Fruit fly (Drosophila melanogaster) whole organism, embryonic: ENCODE data around the gene Bub1.
A peak's percentile ranks its signal among the peaks of the same experiment; 100 is the strongest.

ENCODE experiments used
- Atf6 ChIP-seq: fragments of 200-800 bp; sonication (Bioruptor generic); IDR thresholded peaks from 2 replicates; pipeline ENCODE4 v1.3.6; 2022; ENCODE audit warnings: missing biosample characterization, missing genetic modification characterization
- CG10209 ChIP-seq: fragments of 200-800 bp; sonication (Bioruptor generic); optimal IDR thresholded peaks from 3 replicates; lab custom pipeline; 2017; ENCODE audit warnings: missing biosample characterization, mild to moderate bottlenecking, missing genetic modification characterization, missing genetic modification reagents
- CG11695 ChIP-seq: fragments of 200-800 bp; sonication (Bioruptor generic); IDR thresholded peaks from 3 replicates; pipeline ENCODE4 v1.3.6; 2022; ENCODE audit warnings: missing biosample characterization, missing genetic modification characterization
- CG1233 ChIP-seq: fragments of 200-800 bp; sonication (Bioruptor generic); optimal IDR thresholded peaks from 4 replicates; lab custom pipeline; 2018; ENCODE audit warnings: missing biosample characterization, mild to moderate bottlenecking, missing genetic modification characterization
- CG13287 ChIP-seq: fragments of 200-800 bp; sonication (Bioruptor generic); IDR thresholded peaks from 2 replicates; pipeline ENCODE4 v1.3.6; 2022; ENCODE audit warnings: missing biosample characterization, missing genetic modification characterization; ENCODE audit not compliant: partially characterized antibody
- CG13424 ChIP-seq: fragments of 200-800 bp; sonication (Bioruptor generic); optimal IDR thresholded peaks from 2 replicates; lab custom pipeline; 2019; ENCODE audit warnings: missing biosample characterization, mild to moderate bottlenecking, missing genetic modification characterization, moderate library complexity
- CG14014 ChIP-seq: fragments of 200-800 bp; sonication (Bioruptor generic); IDR thresholded peaks from 2 replicates; pipeline ENCODE4 v1.3.6; 2022; ENCODE audit warnings: missing biosample characterization, missing genetic modification characterization
- CG1529 ChIP-seq: fragments of 200-800 bp; sonication (Bioruptor generic); optimal IDR thresholded peaks from 3 replicates; lab custom pipeline; 2018; ENCODE audit warnings: missing biosample characterization, missing genetic modification characterization
- CG17359 ChIP-seq: fragments of 200-800 bp; sonication (Bioruptor generic); optimal IDR thresholded peaks from 3 replicates; lab custom pipeline; 2018; ENCODE audit warnings: missing biosample characterization, mild to moderate bottlenecking, missing genetic modification characterization, moderate library complexity
- CG17385 ChIP-seq: fragments of 200-800 bp; sonication (Bioruptor generic); optimal IDR thresholded peaks from 3 replicates; lab custom pipeline; 2018; ENCODE audit warnings: missing biosample characterization, mild to moderate bottlenecking, missing genetic modification characterization
- CG32532 ChIP-seq: fragments of 200-800 bp; sonication (Bioruptor generic); IDR thresholded peaks from 2 replicates; pipeline ENCODE4 v1.3.6; 2022; ENCODE audit warnings: missing biosample characterization, missing genetic modification characterization
- CG3838 ChIP-seq: fragments of 200-800 bp; sonication (Bioruptor generic); optimal IDR thresholded peaks from 3 replicates; lab custom pipeline; 2016; ENCODE audit warnings: missing biosample characterization, missing genetic modification characterization
- CG3847 ChIP-seq: fragments of 200-800 bp; sonication (Bioruptor generic); IDR thresholded peaks from 2 replicates; pipeline ENCODE4 v1.3.6; 2022; ENCODE audit warnings: missing biosample characterization, missing genetic modification characterization
- CG43689 ChIP-seq: fragments of 200-800 bp; sonication (Bioruptor generic); IDR thresholded peaks from 2 replicates; pipeline ENCODE4 v1.3.6; 2022; ENCODE audit warnings: missing biosample characterization, missing genetic modification characterization
- CG4820 ChIP-seq: fragments of 200-800 bp; sonication (Bioruptor generic); optimal IDR thresholded peaks from 3 replicates; lab custom pipeline; 2016; ENCODE audit warnings: missing biosample characterization, missing genetic modification characterization
- CG6765 ChIP-seq: fragments of 200-800 bp; sonication (Bioruptor generic); optimal IDR thresholded peaks from 3 replicates; lab custom pipeline; 2017; ENCODE audit warnings: missing biosample characterization, mild to moderate bottlenecking, missing genetic modification characterization
- CG8944 ChIP-seq: fragments of 200-800 bp; sonication (Bioruptor generic); optimal IDR thresholded peaks from 3 replicates; lab custom pipeline; 2016; ENCODE audit warnings: missing biosample characterization, missing genetic modification characterization
- CG9437 ChIP-seq: fragments of 200-800 bp; sonication (Bioruptor generic); optimal IDR thresholded peaks from 2 replicates; lab custom pipeline; 2018; ENCODE audit warnings: missing biosample characterization, mild to moderate bottlenecking, missing genetic modification characterization
- CG9932 ChIP-seq: fragments of 200-800 bp; sonication (Bioruptor generic); IDR thresholded peaks from 2 replicates; pipeline ENCODE4 v1.3.6; 2022; ENCODE audit warnings: missing biosample characterization, missing genetic modification characterization
- D ChIP-seq, 2 experiments: fragments of 200-800 bp in 1 of 2; fragments of >200 bp in 1 of 2; sonication (Bioruptor generic) in 1 of 2; optimal IDR thresholded peaks; 2 replicates in 1 of 2; 3 replicates in 1 of 2; lab custom pipeline; 2017; ENCODE audit warnings: mild to moderate bottlenecking in 1 of 2, missing biosample characterization in 1 of 2, missing genetic modification characterization in 1 of 2, missing genetic modification reagents in 1 of 2
- D19A ChIP-seq: fragments of 200-800 bp; optimal IDR thresholded peaks from 3 replicates; lab custom pipeline; 2019; ENCODE audit warnings: missing biosample characterization, mild to moderate bottlenecking, missing genetic modification characterization, moderate library complexity
- E2f2 ChIP-seq: fragments of 200-800 bp; sonication (Bioruptor generic); IDR thresholded peaks from 2 replicates; pipeline ENCODE4 v1.3.6; 2022; ENCODE audit warnings: missing biosample characterization, missing genetic modification characterization
- ERR ChIP-seq: fragments of 200-800 bp; sonication (Bioruptor generic); optimal IDR thresholded peaks from 2 replicates; lab custom pipeline; 2016; ENCODE audit warnings: missing biosample characterization, missing genetic modification characterization
- HLH3B ChIP-seq: fragments of 200-800 bp; sonication (Bioruptor generic); IDR thresholded peaks from 2 replicates; pipeline ENCODE4 v1.3.6; 2022; ENCODE audit warnings: missing biosample characterization, missing genetic modification characterization
- Jarid2 ChIP-seq: fragments of 200-800 bp; sonication (Bioruptor generic); optimal IDR thresholded peaks from 3 replicates; lab custom pipeline; 2017; ENCODE audit warnings: mild to moderate bottlenecking, missing biosample characterization, missing genetic modification reagents, missing genetic modification characterization
- Nf-YC ChIP-seq: fragments of 200-800 bp; optimal IDR thresholded peaks from 3 replicates; lab custom pipeline; 2019; ENCODE audit warnings: missing biosample characterization, mild to moderate bottlenecking, missing genetic modification characterization, moderate library complexity
- Sry-β ChIP-seq: fragments of 200-800 bp; sonication (Bioruptor generic); optimal IDR thresholded peaks from 2 replicates; lab custom pipeline; 2018; ENCODE audit warnings: missing biosample characterization, mild to moderate bottlenecking, missing genetic modification characterization, moderate library complexity
- ac ChIP-seq: fragments of 200-800 bp; sonication (Bioruptor generic); optimal IDR thresholded peaks from 3 replicates; lab custom pipeline; 2017; ENCODE audit warnings: missing biosample characterization, mild to moderate bottlenecking, missing genetic modification characterization
- ap ChIP-seq: fragments of 200-800 bp; sonication (Bioruptor generic); IDR thresholded peaks from 2 replicates; pipeline ENCODE4 v1.3.6; 2022; ENCODE audit warnings: missing biosample characterization, missing genetic modification characterization
- bab2 ChIP-seq: fragments of 200-800 bp; sonication (Bioruptor generic); optimal IDR thresholded peaks from 2 replicates; lab custom pipeline; 2016; ENCODE audit warnings: missing biosample characterization, missing genetic modification characterization
- corto ChIP-seq: fragments of 200-800 bp; sonication (Bioruptor generic); optimal IDR thresholded peaks from 2 replicates; lab custom pipeline; 2016; ENCODE audit warnings: missing biosample characterization, mild to moderate bottlenecking, missing genetic modification characterization, moderate library complexity
- croc ChIP-seq: fragments of 200-800 bp; sonication (Bioruptor generic); conservative IDR thresholded peaks from 3 replicates; pipeline ENCODE4 v1.3.6; 2022; ENCODE audit warnings: missing biosample characterization, missing genetic modification characterization
- fd3F ChIP-seq: fragments of 200-800 bp; sonication (Bioruptor generic); optimal IDR thresholded peaks from 2 replicates; lab custom pipeline; 2018; ENCODE audit warnings: missing biosample characterization, mild to moderate bottlenecking, missing genetic modification characterization, moderate library complexity
- fd96Cb ChIP-seq: fragments of 200-800 bp; sonication (Bioruptor generic); optimal IDR thresholded peaks from 2 replicates; lab custom pipeline; 2018; ENCODE audit warnings: missing biosample characterization, mild to moderate bottlenecking, missing genetic modification characterization, moderate library complexity
- gcm2 ChIP-seq: fragments of 200-800 bp; sonication (Bioruptor generic); optimal IDR thresholded peaks from 2 replicates; lab custom pipeline; 2016; ENCODE audit warnings: missing biosample characterization, missing genetic modification characterization
- gem ChIP-seq: fragments of 200-800 bp; sonication (Bioruptor generic); optimal IDR thresholded peaks from 2 replicates; lab custom pipeline; 2019; ENCODE audit warnings: missing biosample characterization, mild to moderate bottlenecking, missing genetic modification characterization, moderate library complexity
- gsb ChIP-seq: fragments of 200-800 bp; sonication (Bioruptor generic); IDR thresholded peaks from 2 replicates; pipeline ENCODE4 v1.3.6; 2022; ENCODE audit warnings: missing biosample characterization, missing genetic modification characterization
- gt ChIP-seq: fragments of 200-800 bp; sonication (Bioruptor generic); IDR thresholded peaks from 2 replicates; pipeline ENCODE4 v1.3.6; 2022; ENCODE audit warnings: missing biosample characterization, missing genetic modification characterization
- hbn ChIP-seq: fragments of 200-800 bp; sonication (Bioruptor generic); IDR thresholded peaks from 2 replicates; pipeline ENCODE4 v1.3.6; 2022; ENCODE audit warnings: missing biosample characterization, missing genetic modification characterization; ENCODE audit not compliant: partially characterized antibody
- hth ChIP-seq: fragments of >200 bp; optimal IDR thresholded peaks from 2 replicates; lab custom pipeline; 2017; ENCODE audit warnings: inconsistent platforms
- insv ChIP-seq, 2 experiments: fragments of 200-800 bp; sonication (Bioruptor generic); optimal IDR thresholded peaks; 3 replicates each; lab custom pipeline; 2016 to 2018; ENCODE audit warnings: missing biosample characterization in 2 of 2, missing genetic modification characterization in 2 of 2
- klu ChIP-seq: fragments of 200-800 bp; sonication (Bioruptor generic); IDR thresholded peaks from 2 replicates; pipeline ENCODE4 v1.3.6; 2022; ENCODE audit warnings: missing biosample characterization, missing genetic modification characterization
- knrl ChIP-seq: fragments of 200-800 bp; sonication (Bioruptor generic); IDR thresholded peaks from 3 replicates; pipeline ENCODE4 v1.3.6; 2022; ENCODE audit warnings: missing biosample characterization, missing genetic modification characterization; ENCODE audit not compliant: partially characterized antibody
- psq ChIP-seq: fragments of 200-800 bp; sonication (Bioruptor generic); optimal IDR thresholded peaks from 2 replicates; lab custom pipeline; 2017; ENCODE audit warnings: missing biosample characterization, missing genetic modification characterization
- salm ChIP-seq: fragments of 200-800 bp; sonication (Bioruptor generic); optimal IDR thresholded peaks from 2 replicates; lab custom pipeline; 2018; ENCODE audit warnings: missing biosample characterization, mild to moderate bottlenecking, missing genetic modification characterization
- sd ChIP-seq: fragments of 200-800 bp; sonication (Bioruptor generic); optimal IDR thresholded peaks from 3 replicates; lab custom pipeline; 2018; ENCODE audit warnings: missing biosample characterization, mild to moderate bottlenecking, missing genetic modification characterization, moderate library complexity
- sima ChIP-seq: fragments of 200-800 bp; sonication (Bioruptor generic); optimal IDR thresholded peaks from 2 replicates; lab custom pipeline; 2016; ENCODE audit warnings: missing biosample characterization, missing genetic modification characterization
- tna ChIP-seq: fragments of 200-800 bp; sonication (Bioruptor generic); IDR thresholded peaks from 2 replicates; pipeline ENCODE4 v1.3.6; 2022; ENCODE audit warnings: missing biosample characterization, missing genetic modification characterization; ENCODE audit not compliant: partially characterized antibody
- yki ChIP-seq: fragments of >200 bp; optimal IDR thresholded peaks from 3 replicates; lab custom pipeline; 2018
- zen2 ChIP-seq: fragments of 200-800 bp; sonication (Bioruptor generic); IDR thresholded peaks from 3 replicates; pipeline ENCODE4 v1.3.6; 2022; ENCODE audit warnings: missing biosample characterization, missing genetic modification characterization; ENCODE audit not compliant: partially characterized antibody

Bub1 gene

DNA sequence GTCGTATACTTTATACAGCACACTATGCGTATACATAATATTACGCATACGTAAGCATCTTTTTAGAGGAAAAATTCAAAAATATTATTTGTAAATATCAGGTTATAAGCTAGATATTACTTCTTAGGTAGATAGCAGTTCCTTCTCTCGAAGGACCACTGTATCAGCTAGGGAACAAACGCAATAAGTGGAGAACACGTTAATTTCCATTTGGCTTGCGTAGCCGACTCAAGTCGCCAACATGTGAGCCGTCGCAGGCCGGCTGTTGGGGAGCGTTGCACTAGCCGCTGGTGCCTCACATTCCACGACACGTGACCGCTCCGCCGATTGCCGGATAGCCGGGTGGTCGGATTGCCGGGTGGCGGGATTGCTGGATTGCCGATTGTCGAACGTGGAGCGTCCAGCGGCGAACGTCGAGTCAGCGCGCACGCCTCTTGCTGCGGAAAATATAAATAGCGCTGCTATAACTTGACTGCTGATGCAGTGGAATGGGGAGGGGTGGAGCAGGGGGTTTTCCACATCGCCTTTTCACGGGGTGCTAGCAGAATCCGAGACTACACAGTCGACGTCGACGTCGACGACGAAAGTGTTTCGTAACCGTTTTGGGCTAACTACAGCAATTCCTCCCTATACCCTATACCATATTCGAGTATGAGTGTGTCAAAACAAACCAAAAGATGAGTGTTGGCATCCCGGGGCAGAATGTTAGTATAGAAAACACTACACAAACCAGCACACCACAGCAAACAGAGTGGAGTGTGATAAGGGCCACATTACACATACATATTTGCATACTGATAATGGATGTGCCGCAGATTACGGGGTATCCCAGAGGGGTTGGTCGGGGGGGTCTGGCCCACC is 24.6 kb downstream of the Bub1 start (continued):
- no peak for TF ChIP-seq knrl
- TF ChIP-seq ERR (GFP tag; lab: Kevin White, UChicago) = no peak
- no peak for TF ChIP-seq hbn
- no peak for TF ChIP-seq zen2 (GFP tag; lab: Robert Waterston, UW)
- no peak for TF ChIP-seq CG1233 (GFP tag; lab: Kevin White, UChicago)
- no peak for TF ChIP-seq corto
- TF ChIP-seq CG1529 (GFP tag; lab: Kevin White, UChicago) = no peak
- TF ChIP-seq CG3847 (GFP tag; lab: Robert Waterston, UW) = no peak
- no peak for TF ChIP-seq sima (GFP tag; lab: Kevin White, UChicago)
- TF ChIP-seq CG17385 (GFP tag; lab: Kevin White, UChicago) = no peak
- TF ChIP-seq Sry-β (GFP tag; lab: Kevin White, UChicago) = peak; percentile 15
- TF ChIP-seq tna (GFP tag; lab: Robert Waterston, UW) = no peak
- peak; percentile 50 for TF ChIP-seq CG9437
- no peak for TF ChIP-seq CG11695 (GFP tag; lab: Robert Waterston, UW)
- TF ChIP-seq D (optimal IDR thresholded peaks at IDR 0.05; lab: Kevin White, UChicago) = no peak
- TF ChIP-seq D (GFP tag; optimal IDR thresholded peaks at IDR 0.05; lab: Kevin White, UChicago) = peak; percentile 9
- no peak for TF ChIP-seq fd96Cb (tag; lab: Kevin White, UChicago)
- no peak for TF ChIP-seq E2f2 (GFP tag; lab: Robert Waterston, UW)
- no peak for TF ChIP-seq gsb
- TF ChIP-seq CG9932 (GFP tag; lab: Robert Waterston, UW) = no peak
- TF ChIP-seq CG3838 (GFP tag; lab: Kevin White, UChicago) = no peak
- TF ChIP-seq klu (GFP tag; lab: Robert Waterston, UW) = no peak
- TF ChIP-seq ap (GFP tag; lab: Robert Waterston, UW) = no peak
- TF ChIP-seq fd3F = no peak
- peak; percentile 33 for TF ChIP-seq CG4820 (GFP tag; lab: Kevin White, UChicago)
- no peak for TF ChIP-seq CG13424 (tag; lab: Kevin White, UChicago)
- no peak for TF ChIP-seq CG6765 (GFP tag; lab: Kevin White, UChicago)
- no peak for TF ChIP-seq Jarid2 (GFP tag; lab: Kevin White, UChicago)
- no peak for TF ChIP-seq gt (GFP tag; lab: Robert Waterston, UW)
- no peak for TF ChIP-seq HLH3B (GFP tag; lab: Robert Waterston, UW)
- TF ChIP-seq CG8944 (GFP tag; lab: Kevin White, UChicago) = no peak
- TF ChIP-seq CG43689 (GFP tag; lab: Robert Waterston, UW) = no peak
- peak; percentile 13 for TF ChIP-seq CG10209 (GFP tag; lab: Kevin White, UChicago)
- no peak for TF ChIP-seq Atf6
- TF ChIP-seq Nf-YC = no peak
- no peak for TF ChIP-seq D19A (tag; lab: Kevin White, UChicago)
- no peak for TF ChIP-seq gcm2 (GFP tag; lab: Kevin White, UChicago)
- no peak for TF ChIP-seq psq (GFP tag; lab: Kevin White, UChicago)
- no peak for TF ChIP-seq salm (tag; lab: Kevin White, UChicago)
- TF ChIP-seq gem (tag; lab: Kevin White, UChicago) = no peak
- no peak for TF ChIP-seq CG13287 (GFP tag; lab: Robert Waterston, UW)
- TF ChIP-seq CG32532 (GFP tag; lab: Robert Waterston, UW) = no peak
- no peak for TF ChIP-seq CG14014 (GFP tag; lab: Robert Waterston, UW)
- TF ChIP-seq ac (GFP tag; lab: Kevin White, UChicago) = no peak
- TF ChIP-seq yki (lab: Kevin White, UChicago) = no peak
- no peak for TF ChIP-seq hth
- no peak for TF ChIP-seq sd (tag; lab: Kevin White, UChicago)
- TF ChIP-seq croc = no peak
- no peak for TF ChIP-seq insv (GFP tag; optimal IDR thresholded peaks at IDR 0.05; lab: Kevin White, UChicago)
- TF ChIP-seq CG17359 (tag; lab: Kevin White, UChicago) = peak; percentile 25
- TF ChIP-seq bab2 (GFP tag; lab: Kevin White, UChicago) = no peak
